Worm (Caenorhabditis elegans) whole organism, young adult: ENCODE measurements around the gene lnp-1.

Experiments
- D2030.7 ChIP-seq: fragments of 200-800 bp; sonication (Bioruptor generic); IDR thresholded peaks from 2 replicates; pipeline ENCODE4 v1.3.6; 2022; ENCODE audit warnings: missing genetic modification reagents, missing genetic modification characterization, missing compliant biosample characterization
- F37B4.10 ChIP-seq: fragments of 200-800 bp; sonication (Bioruptor generic); IDR thresholded peaks from 2 replicates; pipeline ENCODE4 v1.3.6; 2022; ENCODE audit warnings: missing genetic modification characterization, missing compliant biosample characterization
- K12H6.12 ChIP-seq: fragments of 200-800 bp; sonication (Bioruptor generic); optimal IDR thresholded peaks from 2 replicates; lab custom pipeline; 2018; ENCODE audit warnings: mild to moderate bottlenecking, missing genetic modification characterization, missing compliant biosample characterization
- T26A5.8 ChIP-seq: sonication (generic microtip); optimal IDR thresholded peaks from 2 replicates; lab custom pipeline; 2016; ENCODE audit warnings: missing genetic modification characterization, missing compliant biosample characterization
- ceh-91 ChIP-seq: fragments of 200-800 bp; sonication (Bioruptor generic); IDR thresholded peaks from 2 replicates; pipeline ENCODE4 v1.3.6; 2022; ENCODE audit warnings: missing genetic modification reagents, missing genetic modification characterization, missing compliant biosample characterization
- him-1 ChIP-seq: sonication (generic microtip); optimal IDR thresholded peaks from 2 replicates; lab custom pipeline; 2016; ENCODE audit warnings: missing genotype, missing genetic modification reagents, missing genetic modification characterization, missing compliant biosample characterization
- let-526 ChIP-seq: fragments of 200-800 bp; sonication (Bioruptor generic); IDR thresholded peaks from 2 replicates; pipeline ENCODE4 v1.3.6; 2022; ENCODE audit warnings: missing genetic modification reagents, missing genetic modification characterization, missing compliant biosample characterization
- lin-40 ChIP-seq: sonication (generic microtip); optimal IDR thresholded peaks from 2 replicates; lab custom pipeline; 2016; ENCODE audit warnings: missing genetic modification characterization, mild to moderate bottlenecking, missing compliant biosample characterization, missing genotype, missing genetic modification reagents
- madf-10 ChIP-seq: sonication (generic microtip); optimal IDR thresholded peaks from 2 replicates; lab custom pipeline; 2016; ENCODE audit warnings: mild to moderate bottlenecking, missing genetic modification characterization, missing compliant biosample characterization
- pha-4 ChIP-seq: fragments of 150-350 bp; sonication (generic microtip); optimal IDR thresholded peaks from 2 replicates; lab custom pipeline; 2014; ENCODE audit warnings: missing biosample characterization, missing genetic modification reagents, missing genetic modification characterization
- snpc-4 ChIP-seq, 5 experiments: fragments of 150-350 bp in 1 of 5; sonication (generic microtip) in 4 of 5; optimal IDR thresholded peaks; 2 replicates each; lab custom pipeline; 2014 to 2018; ENCODE audit warnings: missing genetic modification characterization in 5 of 5, missing biosample characterization in 3 of 5, antibody characterized with exemption in 2 of 5, mild to moderate bottlenecking in 2 of 5, missing compliant biosample characterization in 2 of 5, missing genotype in 2 of 5, moderate library complexity in 2 of 5, missing genetic modification reagents in 1 of 5
- unc-62 ChIP-seq: fragments of 150-350 bp; optimal IDR thresholded peaks from 2 replicates; lab custom pipeline; 2014; ENCODE audit warnings: missing biosample characterization, missing genetic modification reagents, missing genetic modification characterization

DNA sequence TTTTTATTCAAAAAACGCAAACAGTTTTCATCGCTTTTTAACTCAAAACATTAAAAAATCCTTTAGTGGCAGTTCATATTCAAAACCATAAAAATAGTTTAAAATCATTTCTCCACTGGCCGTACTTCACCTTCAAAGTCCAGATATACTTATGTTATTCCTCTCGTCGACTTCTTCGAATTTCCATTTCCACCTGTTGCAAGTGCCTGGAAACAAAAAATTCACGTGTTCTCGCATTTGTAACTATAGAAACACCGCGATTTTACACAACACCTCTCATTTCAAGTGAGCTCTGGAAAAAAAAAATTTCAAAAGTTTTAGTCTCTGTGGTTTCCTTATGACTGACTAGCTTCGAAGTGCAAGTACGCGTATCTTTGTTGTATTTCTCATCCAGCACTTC, 36.5 kb downstream of the lnp-1 start:
- no peak for TF ChIP-seq madf-10
- TF ChIP-seq ceh-91 (GFP tag; lab: Robert Waterston, UW) = no peak
- no peak for TF ChIP-seq D2030.7 (GFP tag; lab: Robert Waterston, UW)
- no peak for TF ChIP-seq pha-4 (tag; lab: Kevin White, UChicago)
- no peak for TF ChIP-seq F37B4.10 (GFP tag; lab: Robert Waterston, UW)
- TF ChIP-seq T26A5.8 = no peak
- no peak for TF ChIP-seq unc-62 (GFP tag; lab: Kevin White, UChicago)
- no peak for TF ChIP-seq K12H6.12 (tag; lab: Kevin White, UChicago)
- TF ChIP-seq lin-40 (tag; lab: Kevin White, UChicago) = no peak
- no peak for TF ChIP-seq snpc-4 (GFP tag; optimal IDR thresholded peaks at IDR 0.05; lab: Kevin White, UChicago)
- no peak for TF ChIP-seq snpc-4 (tag; optimal IDR thresholded peaks at IDR 0.05; lab: Kevin White, UChicago)
- no peak for TF ChIP-seq let-526 (GFP tag; lab: Robert Waterston, UW)
- no peak for TF ChIP-seq him-1 (tag; lab: Kevin White, UChicago)
